Worm (Caenorhabditis elegans) whole organism, L2 larva: ENCODE results near the gene pqn-80.

Source experiments
- C34F6.9 ChIP-seq: fragments of 150-350 bp; optimal IDR thresholded peaks from 2 replicates; lab custom pipeline; 2014; ENCODE audit warnings: missing biosample characterization, missing genetic modification characterization
- F13H6.1 ChIP-seq: sonication (generic microtip); optimal IDR thresholded peaks from 2 replicates; lab custom pipeline; 2016; ENCODE audit warnings: missing genetic modification characterization, missing compliant biosample characterization
- R02D3.7 ChIP-seq: fragments of 150-350 bp; optimal IDR thresholded peaks from 2 replicates; lab custom pipeline; 2014; ENCODE audit warnings: missing biosample characterization, missing genetic modification characterization
- Y55F3AM.14 ChIP-seq: fragments of 200-800 bp; sonication (Bioruptor generic); optimal IDR thresholded peaks from 2 replicates; lab custom pipeline; 2018; ENCODE audit warnings: mild to moderate bottlenecking, missing genetic modification characterization, missing compliant biosample characterization
- ZK546.5 ChIP-seq: sonication (generic microtip); optimal IDR thresholded peaks from 2 replicates; lab custom pipeline; 2017; ENCODE audit warnings: missing biosample characterization, missing genetic modification characterization
- alr-1 ChIP-seq: fragments of 150-350 bp; optimal IDR thresholded peaks from 2 replicates; lab custom pipeline; 2014; ENCODE audit warnings: missing biosample characterization, missing genetic modification characterization
- aly-2 ChIP-seq: fragments of 150-350 bp; optimal IDR thresholded peaks from 2 replicates; lab custom pipeline; 2014; ENCODE audit warnings: missing biosample characterization, missing genetic modification characterization
- ama-1 ChIP-seq: fragments of 150-350 bp; optimal IDR thresholded peaks from 2 replicates; lab custom pipeline; 2018; ENCODE audit warnings: inconsistent platforms
- blmp-1 ChIP-seq: sonication (generic microtip); optimal IDR thresholded peaks from 2 replicates; lab custom pipeline; 2017; ENCODE audit warnings: missing genetic modification characterization, mild to moderate bottlenecking, missing compliant biosample characterization, antibody characterized with exemption, moderate library complexity; ENCODE audit not compliant: insufficient read depth
- ceh-16 ChIP-seq: fragments of 150-350 bp; optimal IDR thresholded peaks from 2 replicates; lab custom pipeline; 2014; ENCODE audit warnings: missing biosample characterization, missing genetic modification characterization
- ceh-82 ChIP-seq: fragments of 150-350 bp; optimal IDR thresholded peaks from 2 replicates; lab custom pipeline; 2014; ENCODE audit warnings: missing biosample characterization, missing genetic modification characterization
- crh-2 ChIP-seq: sonication (generic microtip); optimal IDR thresholded peaks from 2 replicates; lab custom pipeline; 2017; ENCODE audit warnings: missing biosample characterization, missing genetic modification characterization
- dmd-4 ChIP-seq: sonication (generic microtip); optimal IDR thresholded peaks from 2 replicates; lab custom pipeline; 2017; ENCODE audit warnings: missing biosample characterization, missing genetic modification characterization
- egl-27 ChIP-seq: sonication (generic microtip); optimal IDR thresholded peaks from 3 replicates; lab custom pipeline; 2017; ENCODE audit warnings: missing biosample characterization, missing genetic modification reagents, missing genetic modification characterization
- elt-1 ChIP-seq: fragments of 150-350 bp; optimal IDR thresholded peaks from 2 replicates; lab custom pipeline; 2014; ENCODE audit warnings: missing biosample characterization, missing genetic modification characterization
- elt-3 ChIP-seq: sonication (generic microtip); optimal IDR thresholded peaks from 2 replicates; lab custom pipeline; 2017; ENCODE audit warnings: missing biosample characterization, missing genetic modification characterization
- fos-1 ChIP-seq: fragments of 150-350 bp; optimal IDR thresholded peaks from 2 replicates; lab custom pipeline; 2014; ENCODE audit warnings: missing biosample characterization, missing genetic modification characterization
- gmeb-1 ChIP-seq: fragments of 150-350 bp; optimal IDR thresholded peaks from 2 replicates; lab custom pipeline; 2014; ENCODE audit warnings: missing biosample characterization, missing genetic modification characterization
- lin-11 ChIP-seq: fragments of 150-350 bp; sonication (generic microtip); optimal IDR thresholded peaks from 2 replicates; lab custom pipeline; 2014; ENCODE audit warnings: missing biosample characterization, missing genetic modification characterization, inconsistent platforms, mixed read lengths
- lin-13 ChIP-seq: fragments of 150-350 bp; optimal IDR thresholded peaks from 2 replicates; lab custom pipeline; 2014; ENCODE audit warnings: missing biosample characterization, missing genetic modification reagents, missing genetic modification characterization
- lin-39 ChIP-seq: fragments of 150-350 bp; optimal IDR thresholded peaks from 2 replicates; lab custom pipeline; 2014; ENCODE audit warnings: missing biosample characterization, missing genetic modification reagents, missing genetic modification characterization
- lsy-2 ChIP-seq, 2 experiments: fragments of 150-350 bp in 1 of 2; sonication (generic microtip) in 1 of 2; optimal IDR thresholded peaks; 2 replicates each; lab custom pipeline; 2014 to 2017; ENCODE audit warnings: missing biosample characterization in 2 of 2, missing genetic modification characterization in 2 of 2
- mab-5 ChIP-seq: fragments of 150-350 bp; optimal IDR thresholded peaks from 2 replicates; lab custom pipeline; 2014; ENCODE audit warnings: missing biosample characterization, missing genetic modification characterization
- mbf-1 ChIP-seq: sonication (generic microtip); optimal IDR thresholded peaks from 2 replicates; lab custom pipeline; 2017; ENCODE audit warnings: missing biosample characterization, missing genetic modification characterization
- mdl-1 ChIP-seq, 2 experiments: fragments of 150-350 bp in 1 of 2; sonication (generic microtip) in 1 of 2; optimal IDR thresholded peaks; 2 replicates each; lab custom pipeline; 2017; ENCODE audit warnings: missing biosample characterization in 2 of 2, missing genetic modification characterization in 2 of 2
- nhr-10 ChIP-seq: sonication (generic microtip); optimal IDR thresholded peaks from 2 replicates; lab custom pipeline; 2017; ENCODE audit warnings: missing biosample characterization, missing genetic modification characterization
- nhr-11 ChIP-seq: fragments of 150-350 bp; optimal IDR thresholded peaks from 2 replicates; lab custom pipeline; 2014; ENCODE audit warnings: missing biosample characterization, missing genetic modification characterization
- nhr-12 ChIP-seq: fragments of 150-350 bp; optimal IDR thresholded peaks from 2 replicates; lab custom pipeline; 2014; ENCODE audit warnings: missing biosample characterization, missing genetic modification characterization
- nhr-129 ChIP-seq: fragments of 150-350 bp; optimal IDR thresholded peaks from 2 replicates; lab custom pipeline; 2014; ENCODE audit warnings: missing biosample characterization, missing genetic modification characterization
- nhr-21 ChIP-seq: fragments of 150-350 bp; optimal IDR thresholded peaks from 2 replicates; lab custom pipeline; 2014; ENCODE audit warnings: missing biosample characterization, missing genetic modification characterization
- nhr-23 ChIP-seq: fragments of 150-350 bp; optimal IDR thresholded peaks from 2 replicates; lab custom pipeline; 2014; ENCODE audit warnings: missing biosample characterization, missing genetic modification reagents, missing genetic modification characterization
- nhr-237 ChIP-seq: fragments of 150-350 bp; optimal IDR thresholded peaks from 2 replicates; lab custom pipeline; 2014; ENCODE audit warnings: missing biosample characterization, missing genetic modification characterization
- nhr-25 ChIP-seq: fragments of 150-350 bp; sonication (generic microtip); optimal IDR thresholded peaks from 3 replicates; lab custom pipeline; 2014; ENCODE audit warnings: missing biosample characterization, missing genetic modification characterization
- nhr-6 ChIP-seq: fragments of 150-350 bp; optimal IDR thresholded peaks from 2 replicates; lab custom pipeline; 2014; ENCODE audit warnings: missing biosample characterization, missing genetic modification characterization
- nhr-77 ChIP-seq: fragments of 150-350 bp; optimal IDR thresholded peaks from 2 replicates; lab custom pipeline; 2014; ENCODE audit warnings: missing biosample characterization, missing genetic modification characterization
- peb-1 ChIP-seq: fragments of 150-350 bp; optimal IDR thresholded peaks from 2 replicates; lab custom pipeline; 2014; ENCODE audit warnings: missing biosample characterization, missing genetic modification characterization
- sem-4 ChIP-seq: fragments of 150-350 bp; optimal IDR thresholded peaks from 2 replicates; lab custom pipeline; 2014; ENCODE audit warnings: missing biosample characterization, missing genetic modification reagents, missing genetic modification characterization
- skn-1 ChIP-seq: sonication (generic microtip); optimal IDR thresholded peaks from 2 replicates; lab custom pipeline; 2017; ENCODE audit warnings: missing biosample characterization, missing genetic modification characterization
- sma-3 ChIP-seq: sonication (generic microtip); optimal IDR thresholded peaks from 2 replicates; lab custom pipeline; 2016; ENCODE audit warnings: missing genetic modification reagents, missing genetic modification characterization, missing compliant biosample characterization
- sma-9 ChIP-seq, 2 experiments: fragments of 150-350 bp in 1 of 2; sonication (generic microtip) in 1 of 2; optimal IDR thresholded peaks; 2 replicates each; lab custom pipeline; 2014 to 2016; ENCODE audit warnings: missing genetic modification characterization in 2 of 2, mild to moderate bottlenecking in 1 of 2, missing biosample characterization in 1 of 2, missing compliant biosample characterization in 1 of 2, missing genetic modification reagents in 1 of 2, moderate library complexity in 1 of 2
- snpc-4 ChIP-seq: fragments of 150-350 bp; optimal IDR thresholded peaks from 2 replicates; lab custom pipeline; 2014; ENCODE audit warnings: missing biosample characterization, missing genetic modification characterization
- unc-39 ChIP-seq: fragments of 150-350 bp; optimal IDR thresholded peaks from 2 replicates; lab custom pipeline; 2014; ENCODE audit warnings: missing biosample characterization, missing genetic modification characterization
- unc-55 ChIP-seq: fragments of 150-350 bp; sonication (generic microtip); optimal IDR thresholded peaks from 3 replicates; lab custom pipeline; 2014; ENCODE audit warnings: missing biosample characterization, missing genetic modification reagents, missing genetic modification characterization
- unc-62 ChIP-seq: fragments of 150-350 bp; optimal IDR thresholded peaks from 2 replicates; lab custom pipeline; 2014; ENCODE audit warnings: missing biosample characterization, missing genetic modification reagents, missing genetic modification characterization
- zag-1 ChIP-seq: fragments of 150-350 bp; optimal IDR thresholded peaks from 2 replicates; lab custom pipeline; 2014; ENCODE audit warnings: missing biosample characterization, missing genetic modification characterization
- ztf-1 ChIP-seq: fragments of 200-800 bp; sonication (Bioruptor generic); conservative IDR thresholded peaks from 2 replicates; pipeline ENCODE4 v1.3.6; 2022; ENCODE audit warnings: missing genetic modification characterization, missing compliant biosample characterization
- ztf-11 ChIP-seq: sonication (generic microtip); optimal IDR thresholded peaks from 2 replicates; lab custom pipeline; 2017; ENCODE audit warnings: missing biosample characterization, missing genetic modification characterization
- ztf-4 ChIP-seq: fragments of 150-350 bp; optimal IDR thresholded peaks from 2 replicates; lab custom pipeline; 2014; ENCODE audit warnings: missing biosample characterization, missing genetic modification characterization

The pqn-80 gene

ce11 chrIII:12583466-12583865 lies 42.9 kb upstream of the pqn-80 start:
- no peak for TF ChIP-seq R02D3.7 (tag; lab: Kevin White, UChicago)
- peak; percentile 96 for TF ChIP-seq egl-27 (tag; lab: Kevin White, UChicago)
- TF ChIP-seq mbf-1 (tag; lab: Kevin White, UChicago) = no peak
- peak; percentile 91 for TF ChIP-seq zag-1 (tag; lab: Kevin White, UChicago)
- TF ChIP-seq C34F6.9 (tag; lab: Kevin White, UChicago) = peak; percentile 99
- peak; percentile 76 for TF ChIP-seq sma-3 (GFP tag; lab: Kevin White, UChicago)
- TF ChIP-seq Y55F3AM.14 (GFP tag; lab: Kevin White, UChicago) = peak; percentile 92
- peak; percentile 1 for TF ChIP-seq nhr-237 (tag; lab: Kevin White, UChicago)
- TF ChIP-seq gmeb-1 (tag; lab: Kevin White, UChicago) = peak; percentile 76
- TF ChIP-seq dmd-4 (tag; lab: Kevin White, UChicago) = no peak
- TF ChIP-seq nhr-10 (tag; lab: Kevin White, UChicago) = no peak
- TF ChIP-seq unc-62 (GFP tag; lab: Kevin White, UChicago) = peak; percentile 52
- TF ChIP-seq peb-1 (tag; lab: Kevin White, UChicago) = peak; percentile 43
- TF ChIP-seq ceh-16 = no peak
- peak; percentile 5 for TF ChIP-seq ceh-82 (tag; lab: Kevin White, UChicago)
- peak; percentile 99 for TF ChIP-seq sem-4 (tag; lab: Kevin White, UChicago)
- TF ChIP-seq ztf-4 (tag; lab: Kevin White, UChicago) = peak; percentile 94
- peak; percentile 65 to 94 for TF ChIP-seq lsy-2 (tag; optimal IDR thresholded peaks at IDR 0.05; lab: Kevin White, UChicago)
- peak; percentile 84 for TF ChIP-seq snpc-4 (tag; lab: Kevin White, UChicago)
- no peak for TF ChIP-seq nhr-12 (tag; lab: Kevin White, UChicago)
- no peak for TF ChIP-seq lin-39 (tag; lab: Kevin White, UChicago)
- no peak for TF ChIP-seq aly-2
- TF ChIP-seq elt-3 (tag; lab: Kevin White, UChicago) = no peak
- peak; percentile 89 for TF ChIP-seq blmp-1 (tag; lab: Kevin White, UChicago)
- no peak for TF ChIP-seq ztf-1 (GFP tag; lab: Robert Waterston, UW)
- TF ChIP-seq elt-1 (tag; lab: Kevin White, UChicago) = no peak
- peak; percentile 98 for TF ChIP-seq nhr-129 (tag; lab: Kevin White, UChicago)
- TF ChIP-seq ama-1 (lab: Kevin White, UChicago) = no peak
- peak; percentile 76 for TF ChIP-seq lin-11
- TF ChIP-seq alr-1 = no peak
- TF ChIP-seq nhr-25 (tag; lab: Kevin White, UChicago) = peak; percentile 90
- peak; percentile 87 for TF ChIP-seq lin-13 (GFP tag; lab: Kevin White, UChicago)
- peak; percentile 100 for TF ChIP-seq mdl-1 (tag; optimal IDR thresholded peaks at IDR 0.05; lab: Kevin White, UChicago)
- peak; percentile 97 for TF ChIP-seq F13H6.1 (tag; lab: Kevin White, UChicago)
- no peak for TF ChIP-seq ZK546.5 (tag; lab: Kevin White, UChicago)
- peak; percentile 91 for TF ChIP-seq nhr-21
- no peak for TF ChIP-seq nhr-11 (tag; lab: Kevin White, UChicago)
- TF ChIP-seq unc-55 (GFP tag; lab: Kevin White, UChicago) = peak; percentile 98
- no peak for TF ChIP-seq nhr-23 (tag; lab: Kevin White, UChicago)
- peak; percentile 99 for TF ChIP-seq sma-9 (GFP tag; optimal IDR thresholded peaks at IDR 0.05; lab: Kevin White, UChicago)
- peak; percentile 50 for TF ChIP-seq sma-9 (tag; optimal IDR thresholded peaks at IDR 0.05; lab: Kevin White, UChicago)
- TF ChIP-seq skn-1 (tag; lab: Kevin White, UChicago) = no peak
- no peak for TF ChIP-seq unc-39 (tag; lab: Kevin White, UChicago)
- TF ChIP-seq fos-1 (tag; lab: Kevin White, UChicago) = peak; percentile 85
- TF ChIP-seq ztf-11 (tag; lab: Kevin White, UChicago) = no peak
- no peak for TF ChIP-seq nhr-77 (tag; lab: Kevin White, UChicago)
- peak; percentile 20 for TF ChIP-seq mab-5 (tag; lab: Kevin White, UChicago)
- TF ChIP-seq nhr-6 (tag; lab: Kevin White, UChicago) = peak; percentile 93
- peak; percentile 96 for TF ChIP-seq crh-2 (tag; lab: Kevin White, UChicago)
